Worm (Caenorhabditis elegans) whole organism, L3 larva: Measurements from ENCODE around the gene F26F4.8.

Experiments
- R02D3.7 ChIP-seq: fragments of 150-350 bp; optimal IDR thresholded peaks from 2 replicates; lab custom pipeline; 2014; ENCODE audit warnings: missing biosample characterization, missing genetic modification characterization
- ZK546.5 ChIP-seq: sonication (generic microtip); optimal IDR thresholded peaks from 2 replicates; lab custom pipeline; 2017; ENCODE audit warnings: missing biosample characterization, missing genetic modification characterization
- aly-2 ChIP-seq: fragments of 150-350 bp; optimal IDR thresholded peaks from 2 replicates; lab custom pipeline; 2014; ENCODE audit warnings: missing biosample characterization, missing genetic modification characterization
- ama-1 ChIP-seq: fragments of 150-350 bp; optimal IDR thresholded peaks from 2 replicates; lab custom pipeline; 2018
- ceh-16 ChIP-seq: sonication (generic microtip); optimal IDR thresholded peaks from 2 replicates; lab custom pipeline; 2017; ENCODE audit warnings: missing biosample characterization, missing genetic modification characterization
- ceh-28 ChIP-seq: fragments of 150-350 bp; optimal IDR thresholded peaks from 2 replicates; lab custom pipeline; 2014; ENCODE audit warnings: missing biosample characterization, missing genetic modification reagents, missing genetic modification characterization
- ceh-82 ChIP-seq: fragments of 150-350 bp; optimal IDR thresholded peaks from 2 replicates; lab custom pipeline; 2014; ENCODE audit warnings: missing biosample characterization, missing genetic modification characterization
- ceh-9 ChIP-seq: sonication (generic microtip); optimal IDR thresholded peaks from 2 replicates; lab custom pipeline; 2018; ENCODE audit warnings: missing biosample characterization, missing genetic modification characterization
- daf-12 ChIP-seq: fragments of 150-350 bp; optimal IDR thresholded peaks from 2 replicates; lab custom pipeline; 2014; ENCODE audit warnings: missing biosample characterization, missing genetic modification reagents, missing genetic modification characterization
- egl-27 ChIP-seq: sonication (generic microtip); optimal IDR thresholded peaks from 4 replicates; lab custom pipeline; 2017; ENCODE audit warnings: missing biosample characterization, missing genetic modification reagents, missing genetic modification characterization
- egl-5 ChIP-seq: fragments of 150-350 bp; optimal IDR thresholded peaks from 2 replicates; lab custom pipeline; 2017; ENCODE audit warnings: missing biosample characterization, missing genetic modification reagents, missing genetic modification characterization, inconsistent platforms
- elt-1 ChIP-seq: fragments of 150-350 bp; optimal IDR thresholded peaks from 2 replicates; lab custom pipeline; 2014; ENCODE audit warnings: missing biosample characterization, missing genetic modification characterization
- elt-2 ChIP-seq: sonication (generic microtip); optimal IDR thresholded peaks from 2 replicates; lab custom pipeline; 2016; ENCODE audit warnings: missing genetic modification reagents, mild to moderate bottlenecking, missing genetic modification characterization, missing compliant biosample characterization
- elt-3 ChIP-seq, 3 experiments: fragments of 150-350 bp in 1 of 3; sonication (generic microtip) in 2 of 3; optimal IDR thresholded peaks; 2 replicates in 2 of 3; 4 replicates in 1 of 3; lab custom pipeline; 2014 to 2017; ENCODE audit warnings: missing biosample characterization in 3 of 3, missing genetic modification characterization in 3 of 3
- eor-1 ChIP-seq, 2 experiments: fragments of 150-350 bp; optimal IDR thresholded peaks; 2 replicates each; lab custom pipeline; 2014 to 2018; ENCODE audit warnings: missing biosample characterization in 2 of 2, missing genetic modification characterization in 2 of 2
- fkh-10 ChIP-seq: sonication (generic microtip); optimal IDR thresholded peaks from 2 replicates; lab custom pipeline; 2017; ENCODE audit warnings: missing biosample characterization, missing genetic modification reagents, missing genetic modification characterization
- fkh-2 ChIP-seq: fragments of 150-350 bp; optimal IDR thresholded peaks from 2 replicates; lab custom pipeline; 2014; ENCODE audit warnings: missing biosample characterization, missing genetic modification reagents, missing genetic modification characterization
- fos-1 ChIP-seq: fragments of 150-350 bp; optimal IDR thresholded peaks from 2 replicates; lab custom pipeline; 2014; ENCODE audit warnings: missing biosample characterization, missing genetic modification characterization
- hmg-11 ChIP-seq: sonication (generic microtip); optimal IDR thresholded peaks from 2 replicates; lab custom pipeline; 2016; ENCODE audit warnings: missing genetic modification characterization, missing compliant biosample characterization
- jun-1 ChIP-seq: fragments of 150-350 bp; optimal IDR thresholded peaks from 2 replicates; lab custom pipeline; 2014; ENCODE audit warnings: missing biosample characterization, missing genetic modification reagents, missing genetic modification characterization
- lin-15B ChIP-seq: fragments of 150-350 bp; optimal IDR thresholded peaks from 2 replicates; lab custom pipeline; 2014; ENCODE audit warnings: missing biosample characterization, missing genetic modification characterization
- lin-39 ChIP-seq: fragments of 150-350 bp; optimal IDR thresholded peaks from 2 replicates; lab custom pipeline; 2018; ENCODE audit warnings: missing biosample characterization, missing genetic modification reagents, missing genetic modification characterization
- lsy-12 ChIP-seq: sonication (generic microtip); optimal IDR thresholded peaks from 2 replicates; lab custom pipeline; 2016; ENCODE audit warnings: mild to moderate bottlenecking, missing genetic modification characterization, missing compliant biosample characterization
- mdl-1 ChIP-seq: fragments of 150-350 bp; optimal IDR thresholded peaks from 2 replicates; lab custom pipeline; 2014; ENCODE audit warnings: missing biosample characterization, missing genetic modification characterization
- mml-1 ChIP-seq: fragments of 150-350 bp; sonication (generic microtip); optimal IDR thresholded peaks from 3 replicates; lab custom pipeline; 2014; ENCODE audit warnings: missing biosample characterization, missing genetic modification characterization
- nfya-1 ChIP-seq: sonication (generic microtip); optimal IDR thresholded peaks from 2 replicates; lab custom pipeline; 2017; ENCODE audit warnings: missing genetic modification characterization, mild to moderate bottlenecking, missing compliant biosample characterization, antibody characterized with exemption, moderate library complexity; ENCODE audit not compliant: insufficient read depth
- nhr-11 ChIP-seq: fragments of 150-350 bp; optimal IDR thresholded peaks from 2 replicates; lab custom pipeline; 2014; ENCODE audit warnings: missing biosample characterization, missing genetic modification characterization
- nhr-12 ChIP-seq: fragments of 150-350 bp; optimal IDR thresholded peaks from 2 replicates; lab custom pipeline; 2014; ENCODE audit warnings: missing biosample characterization, missing genetic modification characterization
- nhr-23 ChIP-seq: fragments of 150-350 bp; optimal IDR thresholded peaks from 2 replicates; lab custom pipeline; 2014; ENCODE audit warnings: missing biosample characterization, missing genetic modification reagents, missing genetic modification characterization
- nhr-237 ChIP-seq: fragments of 150-350 bp; optimal IDR thresholded peaks from 2 replicates; lab custom pipeline; 2014; ENCODE audit warnings: missing biosample characterization, missing genetic modification characterization
- nhr-25 ChIP-seq: sonication (generic microtip); optimal IDR thresholded peaks from 2 replicates; lab custom pipeline; 2017; ENCODE audit warnings: missing biosample characterization, missing genetic modification characterization
- nhr-28 ChIP-seq: fragments of 150-350 bp; optimal IDR thresholded peaks from 2 replicates; lab custom pipeline; 2014; ENCODE audit warnings: missing biosample characterization, missing genetic modification characterization
- nhr-43 ChIP-seq: sonication (generic microtip); optimal IDR thresholded peaks from 2 replicates; lab custom pipeline; 2016; ENCODE audit warnings: mild to moderate bottlenecking, missing genetic modification characterization, missing compliant biosample characterization; ENCODE audit not compliant: poor library complexity, severe bottlenecking
- nhr-67 ChIP-seq: fragments of 150-350 bp; optimal IDR thresholded peaks from 2 replicates; lab custom pipeline; 2014; ENCODE audit warnings: missing biosample characterization, missing genetic modification characterization
- nhr-76 ChIP-seq: fragments of 150-350 bp; sonication (generic microtip); optimal IDR thresholded peaks from 5 replicates; lab custom pipeline; 2014; ENCODE audit warnings: missing biosample characterization, missing genetic modification characterization
- nhr-77 ChIP-seq: fragments of 150-350 bp; optimal IDR thresholded peaks from 2 replicates; lab custom pipeline; 2014; ENCODE audit warnings: missing biosample characterization, missing genetic modification characterization
- pha-4 ChIP-seq: fragments of 150-350 bp; optimal IDR thresholded peaks from 2 replicates; lab custom pipeline; 2014; ENCODE audit warnings: missing biosample characterization, missing genetic modification reagents, missing genetic modification characterization
- pqm-1 ChIP-seq: fragments of 150-350 bp; optimal IDR thresholded peaks from 2 replicates; lab custom pipeline; 2017; ENCODE audit warnings: missing biosample characterization, missing genetic modification characterization, inconsistent platforms
- sea-2 ChIP-seq: fragments of 150-350 bp; sonication (generic microtip); optimal IDR thresholded peaks from 4 replicates; lab custom pipeline; 2014; ENCODE audit warnings: missing biosample characterization, missing genetic modification reagents, missing genetic modification characterization
- skn-1 ChIP-seq: fragments of 150-350 bp; optimal IDR thresholded peaks from 2 replicates; lab custom pipeline; 2014; ENCODE audit warnings: missing biosample characterization, missing genetic modification characterization
- snpc-4 ChIP-seq: fragments of 150-350 bp; optimal IDR thresholded peaks from 2 replicates; lab custom pipeline; 2014; ENCODE audit warnings: missing biosample characterization, missing genetic modification characterization
- tbx-2 ChIP-seq: sonication (generic microtip); optimal IDR thresholded peaks from 2 replicates; lab custom pipeline; 2016; ENCODE audit warnings: mild to moderate bottlenecking, missing genetic modification characterization, missing compliant biosample characterization
- unc-39 ChIP-seq: sonication (generic microtip); optimal IDR thresholded peaks from 4 replicates; lab custom pipeline; 2017; ENCODE audit warnings: missing biosample characterization, missing genetic modification characterization
- unc-62 ChIP-seq: fragments of 150-350 bp; sonication (generic microtip); optimal IDR thresholded peaks from 4 replicates; lab custom pipeline; 2014; ENCODE audit warnings: missing biosample characterization, missing genetic modification reagents, missing genetic modification characterization
- zag-1 ChIP-seq: fragments of 150-350 bp; optimal IDR thresholded peaks from 2 replicates; lab custom pipeline; 2014; ENCODE audit warnings: missing biosample characterization, missing genetic modification characterization
- ztf-11 ChIP-seq: fragments of 150-350 bp; optimal IDR thresholded peaks from 2 replicates; lab custom pipeline; 2014; ENCODE audit warnings: missing biosample characterization, missing genetic modification characterization
- ztf-4 ChIP-seq: fragments of 150-350 bp; optimal IDR thresholded peaks from 2 replicates; lab custom pipeline; 2014; ENCODE audit warnings: missing biosample characterization, missing genetic modification characterization

Gene F26F4.8

ce11 chrIII:4900260-4900659 lies 5.0 kb downstream of the F26F4.8 start, which contains the start of gene tag-340:
tag-340 (plus strand) TSS chrIII:4900508.
- TF ChIP-seq nhr-12 (tag; lab: Kevin White, UChicago) (no peak), nhr-67 (tag; lab: Kevin White, UChicago) (no peak), nhr-11 (no peak)

ce11 chrIII:4899728-4900127 lies 5.5 kb downstream of the F26F4.8 start:
- TF ChIP-seq mml-1 (tag; lab: Kevin White, UChicago) (peak; percentile 57), nhr-23 (tag; lab: Kevin White, UChicago) (peak; percentile 100), R02D3.7 (tag; lab: Kevin White, UChicago) (peak; percentile 92), daf-12 (tag; lab: Kevin White, UChicago) (peak; percentile 90), ceh-82 (tag; lab: Kevin White, UChicago) (peak; percentile 93), egl-27 (tag; lab: Kevin White, UChicago) (peak; percentile 95), nfya-1 (peak; percentile 99), lin-15B (tag; lab: Kevin White, UChicago) (peak; percentile 96), ceh-28 (tag; lab: Kevin White, UChicago) (peak; percentile 95), fkh-10 (GFP tag; lab: Kevin White, UChicago) (peak; percentile 99), ztf-4 (tag; lab: Kevin White, UChicago) (peak; percentile 88), hmg-11 (peak; percentile 97), elt-2 (tag; lab: Kevin White, UChicago) (peak; percentile 97), nhr-12 (tag; lab: Kevin White, UChicago) (no peak), fos-1 (tag; lab: Kevin White, UChicago) (peak; percentile 97), unc-39 (tag; lab: Kevin White, UChicago) (peak; percentile 33), nhr-28 (tag; lab: Kevin White, UChicago) (no peak), nhr-76 (tag; lab: Kevin White, UChicago) (peak; percentile 75), jun-1 (peak; percentile 98), egl-5 (tag; lab: Kevin White, UChicago) (peak; percentile 94), nhr-77 (tag; lab: Kevin White, UChicago) (peak; percentile 93), lin-39 (tag; lab: Kevin White, UChicago) (peak; percentile 99), ama-1 (lab: Kevin White, UChicago) (peak; percentile 82), ztf-11 (tag; lab: Kevin White, UChicago) (peak; percentile 4), elt-3 (tag; optimal IDR thresholded peaks at IDR 0.05; lab: Kevin White, UChicago) (peak in 2 of 3 experiments; percentile 25 to 95), aly-2 (tag; lab: Kevin White, UChicago) (no peak), snpc-4 (tag; lab: Kevin White, UChicago) (peak; percentile 92), tbx-2 (tag; lab: Kevin White, UChicago) (peak; percentile 97), pqm-1 (tag; lab: Kevin White, UChicago) (peak; percentile 96), pha-4 (tag; lab: Kevin White, UChicago) (peak; percentile 99), nhr-43 (tag; lab: Kevin White, UChicago) (peak; percentile 98), nhr-25 (tag; lab: Kevin White, UChicago) (peak; percentile 100), nhr-11 (peak; percentile 95), lsy-12 (tag; lab: Kevin White, UChicago) (peak; percentile 98), nhr-67 (tag; lab: Kevin White, UChicago) (no peak), ceh-9 (no peak), mdl-1 (tag; lab: Kevin White, UChicago) (peak; percentile 97), skn-1 (tag; lab: Kevin White, UChicago) (peak; percentile 91), ZK546.5 (tag; lab: Kevin White, UChicago) (peak; percentile 58), elt-1 (tag; lab: Kevin White, UChicago) (peak; percentile 85), zag-1 (tag; lab: Kevin White, UChicago) (peak; percentile 84), ceh-16 (peak; percentile 76), unc-62 (GFP tag; lab: Kevin White, UChicago) (peak; percentile 97), fkh-2 (tag; lab: Kevin White, UChicago) (no peak), sea-2 (GFP tag; lab: Kevin White, UChicago) (peak; percentile 87), eor-1 (tag; optimal IDR thresholded peaks at IDR 0.05; lab: Kevin White, UChicago) (peak in 1 of 2 experiments; percentile 2), nhr-237 (no peak)
